Worm (Caenorhabditis elegans) whole organism, L3 larva: ENCODE results near the gene snt-1.

ENCODE experiments used
- ZK546.5 ChIP-seq: sonication (generic microtip); optimal IDR thresholded peaks from 2 replicates; lab custom pipeline; 2017; ENCODE audit warnings: missing biosample characterization, missing genetic modification characterization
- ceh-16 ChIP-seq: sonication (generic microtip); optimal IDR thresholded peaks from 2 replicates; lab custom pipeline; 2017; ENCODE audit warnings: missing biosample characterization, missing genetic modification characterization
- ceh-28 ChIP-seq: fragments of 150-350 bp; optimal IDR thresholded peaks from 2 replicates; lab custom pipeline; 2014; ENCODE audit warnings: missing biosample characterization, missing genetic modification reagents, missing genetic modification characterization
- ceh-82 ChIP-seq: fragments of 150-350 bp; optimal IDR thresholded peaks from 2 replicates; lab custom pipeline; 2014; ENCODE audit warnings: missing biosample characterization, missing genetic modification characterization
- ceh-9 ChIP-seq: sonication (generic microtip); optimal IDR thresholded peaks from 2 replicates; lab custom pipeline; 2018; ENCODE audit warnings: missing biosample characterization, missing genetic modification characterization
- daf-12 ChIP-seq: fragments of 150-350 bp; optimal IDR thresholded peaks from 2 replicates; lab custom pipeline; 2014; ENCODE audit warnings: missing biosample characterization, missing genetic modification reagents, missing genetic modification characterization
- egl-27 ChIP-seq: sonication (generic microtip); optimal IDR thresholded peaks from 4 replicates; lab custom pipeline; 2017; ENCODE audit warnings: missing biosample characterization, missing genetic modification reagents, missing genetic modification characterization
- egl-5 ChIP-seq: fragments of 150-350 bp; optimal IDR thresholded peaks from 2 replicates; lab custom pipeline; 2017; ENCODE audit warnings: missing biosample characterization, missing genetic modification reagents, missing genetic modification characterization, inconsistent platforms
- elt-1 ChIP-seq: fragments of 150-350 bp; optimal IDR thresholded peaks from 2 replicates; lab custom pipeline; 2014; ENCODE audit warnings: missing biosample characterization, missing genetic modification characterization
- elt-2 ChIP-seq: sonication (generic microtip); optimal IDR thresholded peaks from 2 replicates; lab custom pipeline; 2016; ENCODE audit warnings: missing genetic modification reagents, mild to moderate bottlenecking, missing genetic modification characterization, missing compliant biosample characterization
- elt-3 ChIP-seq, 3 experiments: fragments of 150-350 bp in 1 of 3; sonication (generic microtip) in 2 of 3; optimal IDR thresholded peaks; 2 replicates in 2 of 3; 4 replicates in 1 of 3; lab custom pipeline; 2014 to 2017; ENCODE audit warnings: missing biosample characterization in 3 of 3, missing genetic modification characterization in 3 of 3
- eor-1 ChIP-seq, 2 experiments: fragments of 150-350 bp; optimal IDR thresholded peaks; 2 replicates each; lab custom pipeline; 2014 to 2018; ENCODE audit warnings: missing biosample characterization in 2 of 2, missing genetic modification characterization in 2 of 2
- fkh-10 ChIP-seq: sonication (generic microtip); optimal IDR thresholded peaks from 2 replicates; lab custom pipeline; 2017; ENCODE audit warnings: missing biosample characterization, missing genetic modification reagents, missing genetic modification characterization
- fos-1 ChIP-seq: fragments of 150-350 bp; optimal IDR thresholded peaks from 2 replicates; lab custom pipeline; 2014; ENCODE audit warnings: missing biosample characterization, missing genetic modification characterization
- hmg-11 ChIP-seq: sonication (generic microtip); optimal IDR thresholded peaks from 2 replicates; lab custom pipeline; 2016; ENCODE audit warnings: missing genetic modification characterization, missing compliant biosample characterization
- jun-1 ChIP-seq: fragments of 150-350 bp; optimal IDR thresholded peaks from 2 replicates; lab custom pipeline; 2014; ENCODE audit warnings: missing biosample characterization, missing genetic modification reagents, missing genetic modification characterization
- lin-39 ChIP-seq: fragments of 150-350 bp; optimal IDR thresholded peaks from 2 replicates; lab custom pipeline; 2018; ENCODE audit warnings: missing biosample characterization, missing genetic modification reagents, missing genetic modification characterization
- mdl-1 ChIP-seq: fragments of 150-350 bp; optimal IDR thresholded peaks from 2 replicates; lab custom pipeline; 2014; ENCODE audit warnings: missing biosample characterization, missing genetic modification characterization
- nfya-1 ChIP-seq: sonication (generic microtip); optimal IDR thresholded peaks from 2 replicates; lab custom pipeline; 2017; ENCODE audit warnings: missing genetic modification characterization, mild to moderate bottlenecking, missing compliant biosample characterization, antibody characterized with exemption, moderate library complexity; ENCODE audit not compliant: insufficient read depth
- nhr-11 ChIP-seq: fragments of 150-350 bp; optimal IDR thresholded peaks from 2 replicates; lab custom pipeline; 2014; ENCODE audit warnings: missing biosample characterization, missing genetic modification characterization
- nhr-12 ChIP-seq: fragments of 150-350 bp; optimal IDR thresholded peaks from 2 replicates; lab custom pipeline; 2014; ENCODE audit warnings: missing biosample characterization, missing genetic modification characterization
- nhr-23 ChIP-seq: fragments of 150-350 bp; optimal IDR thresholded peaks from 2 replicates; lab custom pipeline; 2014; ENCODE audit warnings: missing biosample characterization, missing genetic modification reagents, missing genetic modification characterization
- nhr-25 ChIP-seq: sonication (generic microtip); optimal IDR thresholded peaks from 2 replicates; lab custom pipeline; 2017; ENCODE audit warnings: missing biosample characterization, missing genetic modification characterization
- nhr-28 ChIP-seq: fragments of 150-350 bp; optimal IDR thresholded peaks from 2 replicates; lab custom pipeline; 2014; ENCODE audit warnings: missing biosample characterization, missing genetic modification characterization
- nhr-43 ChIP-seq: sonication (generic microtip); optimal IDR thresholded peaks from 2 replicates; lab custom pipeline; 2016; ENCODE audit warnings: mild to moderate bottlenecking, missing genetic modification characterization, missing compliant biosample characterization; ENCODE audit not compliant: poor library complexity, severe bottlenecking
- nhr-67 ChIP-seq: fragments of 150-350 bp; optimal IDR thresholded peaks from 2 replicates; lab custom pipeline; 2014; ENCODE audit warnings: missing biosample characterization, missing genetic modification characterization
- nhr-76 ChIP-seq: fragments of 150-350 bp; sonication (generic microtip); optimal IDR thresholded peaks from 5 replicates; lab custom pipeline; 2014; ENCODE audit warnings: missing biosample characterization, missing genetic modification characterization
- pha-4 ChIP-seq: fragments of 150-350 bp; optimal IDR thresholded peaks from 2 replicates; lab custom pipeline; 2014; ENCODE audit warnings: missing biosample characterization, missing genetic modification reagents, missing genetic modification characterization
- pqm-1 ChIP-seq: fragments of 150-350 bp; optimal IDR thresholded peaks from 2 replicates; lab custom pipeline; 2017; ENCODE audit warnings: missing biosample characterization, missing genetic modification characterization, inconsistent platforms
- sea-2 ChIP-seq: fragments of 150-350 bp; sonication (generic microtip); optimal IDR thresholded peaks from 4 replicates; lab custom pipeline; 2014; ENCODE audit warnings: missing biosample characterization, missing genetic modification reagents, missing genetic modification characterization
- skn-1 ChIP-seq: fragments of 150-350 bp; optimal IDR thresholded peaks from 2 replicates; lab custom pipeline; 2014; ENCODE audit warnings: missing biosample characterization, missing genetic modification characterization
- snpc-4 ChIP-seq: fragments of 150-350 bp; optimal IDR thresholded peaks from 2 replicates; lab custom pipeline; 2014; ENCODE audit warnings: missing biosample characterization, missing genetic modification characterization
- tbx-2 ChIP-seq: sonication (generic microtip); optimal IDR thresholded peaks from 2 replicates; lab custom pipeline; 2016; ENCODE audit warnings: mild to moderate bottlenecking, missing genetic modification characterization, missing compliant biosample characterization
- unc-62 ChIP-seq: fragments of 150-350 bp; sonication (generic microtip); optimal IDR thresholded peaks from 4 replicates; lab custom pipeline; 2014; ENCODE audit warnings: missing biosample characterization, missing genetic modification reagents, missing genetic modification characterization
- zag-1 ChIP-seq: fragments of 150-350 bp; optimal IDR thresholded peaks from 2 replicates; lab custom pipeline; 2014; ENCODE audit warnings: missing biosample characterization, missing genetic modification characterization
- ztf-11 ChIP-seq: fragments of 150-350 bp; optimal IDR thresholded peaks from 2 replicates; lab custom pipeline; 2014; ENCODE audit warnings: missing biosample characterization, missing genetic modification characterization
- ztf-4 ChIP-seq: fragments of 150-350 bp; optimal IDR thresholded peaks from 2 replicates; lab custom pipeline; 2014; ENCODE audit warnings: missing biosample characterization, missing genetic modification characterization

The snt-1 gene

DNA sequence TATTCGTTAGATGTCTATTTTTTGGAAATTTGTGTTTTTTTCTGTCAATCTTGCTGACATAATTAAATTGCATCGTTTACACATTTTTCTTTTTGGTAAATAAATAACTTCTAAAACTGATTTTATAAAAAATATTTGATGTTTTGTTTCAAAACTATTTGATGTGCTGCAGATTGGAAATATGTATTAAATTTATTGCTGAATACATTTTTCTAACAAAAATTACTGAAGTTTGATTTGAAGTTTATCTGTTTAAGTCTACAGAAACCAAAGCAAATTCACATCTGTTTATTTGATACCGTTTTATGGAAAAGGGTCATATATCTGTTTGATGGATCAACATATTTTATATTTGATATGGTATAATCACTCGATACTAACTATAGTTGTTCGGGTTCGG is 5.6 kb downstream of the snt-1 start:
- no peak for TF ChIP-seq nhr-76 (tag; lab: Kevin White, UChicago)
- no peak for TF ChIP-seq ZK546.5 (tag; lab: Kevin White, UChicago)
- TF ChIP-seq pqm-1 = no peak
- TF ChIP-seq daf-12 = no peak
- no peak for TF ChIP-seq tbx-2 (tag; lab: Kevin White, UChicago)
- TF ChIP-seq ztf-11 (tag; lab: Kevin White, UChicago) = no peak
- no peak for TF ChIP-seq eor-1 (tag; optimal IDR thresholded peaks at IDR 0.05; lab: Kevin White, UChicago)
- no peak for TF ChIP-seq jun-1
- no peak for TF ChIP-seq mdl-1 (tag; lab: Kevin White, UChicago)
- TF ChIP-seq elt-1 (tag; lab: Kevin White, UChicago) = no peak
- no peak for TF ChIP-seq ceh-9
- TF ChIP-seq nhr-28 (tag; lab: Kevin White, UChicago) = no peak
- no peak for TF ChIP-seq nhr-67 (tag; lab: Kevin White, UChicago)
- TF ChIP-seq elt-3 (tag; optimal IDR thresholded peaks at IDR 0.05; lab: Kevin White, UChicago) = no peak
- TF ChIP-seq sea-2 = no peak
- TF ChIP-seq ztf-4 (tag; lab: Kevin White, UChicago) = no peak
- no peak for TF ChIP-seq egl-5 (tag; lab: Kevin White, UChicago)

DNA sequence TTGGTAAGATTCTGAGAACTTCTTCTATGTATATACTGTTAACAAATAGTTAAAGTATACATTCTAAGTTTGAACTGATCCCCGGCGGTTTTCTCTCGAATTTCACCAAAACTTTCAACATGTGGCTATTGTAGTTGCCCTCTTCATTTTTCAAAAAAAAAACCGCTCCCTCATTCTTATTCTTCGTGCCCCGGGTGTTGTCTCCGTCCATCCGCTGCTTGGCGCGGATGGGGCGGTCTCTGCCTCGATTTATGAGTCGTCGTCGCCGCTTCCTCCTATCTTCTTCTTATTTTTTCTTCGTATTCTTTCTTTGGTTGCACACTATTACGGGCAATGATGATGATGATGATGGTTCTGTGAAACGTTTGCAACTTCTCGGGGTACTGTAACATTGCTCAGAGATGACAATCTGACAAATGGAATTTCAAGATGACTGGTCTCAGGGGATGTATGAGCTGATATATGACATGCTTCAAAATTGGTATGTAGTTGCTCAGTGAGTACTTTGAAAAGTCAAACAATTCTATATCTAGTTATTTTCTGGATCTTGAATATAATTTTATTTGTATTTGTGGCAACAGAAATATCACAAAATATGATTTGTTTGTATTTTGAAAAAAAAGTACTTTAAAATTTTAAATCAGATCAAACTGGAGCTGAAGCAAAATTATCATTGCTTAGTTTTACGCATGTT is 9.7 kb downstream of the snt-1 start:
- TF ChIP-seq nhr-76 (tag; lab: Kevin White, UChicago) (no peak), lin-39 (peak; percentile 35), pha-4 (tag; lab: Kevin White, UChicago) (no peak), pqm-1 (no peak), ztf-11 (tag; lab: Kevin White, UChicago) (no peak), nhr-11 (tag; lab: Kevin White, UChicago) (no peak), zag-1 (no peak), tbx-2 (tag; lab: Kevin White, UChicago) (no peak), egl-27 (no peak), nfya-1 (tag; lab: Kevin White, UChicago) (peak; percentile 18), nhr-12 (tag; lab: Kevin White, UChicago) (no peak), snpc-4 (tag; lab: Kevin White, UChicago) (no peak)
- TF ChIP-seq, all 47 proteins: peak for 2

DNA sequence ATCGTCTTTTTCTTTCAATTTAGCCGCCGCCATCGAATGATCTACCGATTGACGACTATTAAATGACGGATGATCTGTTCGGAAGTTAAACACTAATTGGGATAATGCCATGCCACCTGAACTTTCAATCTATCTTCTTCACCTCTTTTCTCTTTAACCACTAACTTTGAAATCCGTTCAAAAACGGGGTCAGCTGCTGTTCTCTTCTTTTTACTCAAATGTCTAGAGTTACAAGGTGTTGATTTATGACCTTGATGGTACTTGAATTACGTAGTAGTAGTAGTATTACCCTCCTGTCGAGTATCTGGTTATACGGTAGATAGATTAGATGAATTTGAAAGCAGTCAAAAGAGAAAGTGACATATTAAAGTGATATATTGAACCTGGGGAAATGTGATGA is 10.4 kb downstream of the snt-1 start:
- TF ChIP-seq elt-1 (tag; lab: Kevin White, UChicago) (peak; percentile 93), ceh-82 (tag; lab: Kevin White, UChicago) (no peak), lin-39 (no peak), snpc-4 (tag; lab: Kevin White, UChicago) (no peak), mdl-1 (tag; lab: Kevin White, UChicago) (no peak), elt-2 (tag; lab: Kevin White, UChicago) (no peak), ceh-9 (no peak), skn-1 (tag; lab: Kevin White, UChicago) (no peak), nhr-11 (tag; lab: Kevin White, UChicago) (no peak), nhr-25 (tag; lab: Kevin White, UChicago) (peak; percentile 91), nhr-23 (tag; lab: Kevin White, UChicago) (peak; percentile 61), unc-62 (GFP tag; lab: Kevin White, UChicago) (peak; percentile 87), fos-1 (tag; lab: Kevin White, UChicago) (no peak), jun-1 (no peak), ceh-28 (no peak), elt-3 (tag; optimal IDR thresholded peaks at IDR 0.05; lab: Kevin White, UChicago) (peak in 1 of 3 experiments; percentile 40), egl-27 (no peak), pqm-1 (no peak), fkh-10 (GFP tag; lab: Kevin White, UChicago) (no peak), ceh-16 (tag; lab: Kevin White, UChicago) (peak; percentile 12), hmg-11 (tag; lab: Kevin White, UChicago) (no peak), nhr-67 (tag; lab: Kevin White, UChicago) (no peak), nhr-43 (tag; lab: Kevin White, UChicago) (no peak), ztf-11 (tag; lab: Kevin White, UChicago) (no peak)
